Fruit fly (Drosophila melanogaster): ENCODE data around the gene TTLL1A.

DNA sequence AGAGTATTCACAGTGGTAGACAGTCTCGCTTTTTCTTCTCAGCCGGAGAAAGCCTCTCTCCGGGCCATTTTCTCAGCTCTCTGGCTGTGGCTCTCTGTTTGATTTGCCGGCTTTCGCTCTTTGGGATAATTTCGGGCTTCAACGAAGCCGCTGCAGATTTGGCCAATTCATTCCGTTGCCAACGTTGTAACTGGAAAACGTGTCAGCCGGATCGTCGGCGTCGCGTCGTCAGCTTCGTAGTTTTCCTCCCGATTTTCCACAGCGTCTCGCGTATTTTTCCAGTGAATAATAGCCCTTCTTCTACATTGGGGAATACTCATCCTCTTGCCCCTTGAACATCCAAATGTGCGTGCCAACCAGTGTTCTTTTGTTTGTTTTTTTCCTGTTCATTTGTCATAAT is 30.2 kb upstream of the TTLL1A start, which contains the start of gene f:
- TF ChIP-seq CG8632 (GFP tag; optimal IDR thresholded peaks at IDR 0.05) = no peak
- no peak for TF ChIP-seq Eip93F (GFP tag; optimal IDR thresholded peaks at IDR 0.05)
- no peak for TF ChIP-seq CG4318 (GFP tag; optimal IDR thresholded peaks at IDR 0.05)

All from whole organism, prepupa.